Worm (Caenorhabditis elegans) whole organism, young adult: ENCODE measurements around the gene spp-12.

Source experiments
- C17E4.6 ChIP-seq: fragments of 200-800 bp; sonication (Bioruptor generic); IDR thresholded peaks from 2 replicates; pipeline ENCODE4 v1.3.6; 2022; ENCODE audit warnings: missing genetic modification reagents, missing genetic modification characterization, missing compliant biosample characterization
- akir-1 ChIP-seq: fragments of 200-800 bp; sonication (Bioruptor generic); optimal IDR thresholded peaks from 2 replicates; lab custom pipeline; 2018; ENCODE audit warnings: mild to moderate bottlenecking, missing genetic modification characterization, moderate library complexity, missing compliant biosample characterization
- attf-3 ChIP-seq: fragments of 200-800 bp; sonication (Bioruptor generic); conservative IDR thresholded peaks from 2 replicates; pipeline ENCODE4 v1.3.6; 2022; ENCODE audit warnings: missing genetic modification reagents, missing genetic modification characterization, missing compliant biosample characterization
- ceh-40 ChIP-seq: fragments of 200-800 bp; sonication (Bioruptor generic); IDR thresholded peaks from 2 replicates; pipeline ENCODE4 v1.3.6; 2022; ENCODE audit warnings: missing genetic modification characterization, missing compliant biosample characterization
- egl-44 ChIP-seq: fragments of 200-800 bp; sonication (Bioruptor generic); IDR thresholded peaks from 2 replicates; pipeline ENCODE4 v1.3.6; 2022; ENCODE audit warnings: missing genetic modification reagents, missing genetic modification characterization, missing compliant biosample characterization
- lin-54 ChIP-seq: fragments of 200-800 bp; sonication (Bioruptor generic); optimal IDR thresholded peaks from 2 replicates; lab custom pipeline; 2018; ENCODE audit warnings: mild to moderate bottlenecking, missing genetic modification characterization, missing compliant biosample characterization
- pha-4 ChIP-seq: fragments of 150-350 bp; sonication (generic microtip); optimal IDR thresholded peaks from 2 replicates; lab custom pipeline; 2014; ENCODE audit warnings: missing biosample characterization, missing genetic modification reagents, missing genetic modification characterization
- sea-2 ChIP-seq: fragments of 200-800 bp; sonication (Bioruptor generic); IDR thresholded peaks from 2 replicates; pipeline ENCODE4 v1.3.6; 2022; ENCODE audit warnings: missing genetic modification characterization, missing compliant biosample characterization
- snpc-4 ChIP-seq, 5 experiments: fragments of 150-350 bp in 1 of 5; sonication (generic microtip) in 4 of 5; optimal IDR thresholded peaks; 2 replicates each; lab custom pipeline; 2014 to 2018; ENCODE audit warnings: missing genetic modification characterization in 5 of 5, missing biosample characterization in 3 of 5, antibody characterized with exemption in 2 of 5, mild to moderate bottlenecking in 2 of 5, missing compliant biosample characterization in 2 of 5, missing genotype in 2 of 5, moderate library complexity in 2 of 5, missing genetic modification reagents in 1 of 5
- unc-130 ChIP-seq: sonication (generic microtip); optimal IDR thresholded peaks from 2 replicates; lab custom pipeline; 2016; ENCODE audit warnings: missing genetic modification reagents, missing genetic modification characterization, missing compliant biosample characterization

DNA sequence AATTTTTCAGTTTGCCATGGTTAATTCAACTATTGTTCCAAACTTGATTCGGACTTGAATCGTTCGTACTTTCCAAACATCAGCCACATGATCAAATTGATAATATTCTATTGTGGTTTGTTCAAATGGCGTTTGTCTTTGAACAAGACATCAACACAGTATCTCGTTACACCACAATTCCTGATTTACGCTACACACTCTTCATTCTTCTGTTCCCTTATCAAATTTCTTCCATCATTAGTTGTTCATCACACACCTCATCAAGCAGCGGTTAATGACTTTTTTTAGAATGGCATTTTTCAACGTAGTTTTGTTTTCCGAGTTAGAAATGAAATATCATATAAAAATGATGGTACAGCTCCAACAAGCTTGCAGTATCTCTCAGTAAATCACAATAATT lies 11.4 kb upstream of the spp-12 start:
- TF ChIP-seq ceh-40 (GFP tag; lab: Robert Waterston, UW) = no peak
- TF ChIP-seq pha-4 (tag; lab: Kevin White, UChicago) = no peak
- TF ChIP-seq lin-54 = no peak
- TF ChIP-seq attf-3 = no peak
- no peak for TF ChIP-seq egl-44 (GFP tag; lab: Robert Waterston, UW)
- TF ChIP-seq unc-130 (GFP tag; lab: Kevin White, UChicago) = no peak
- no peak for TF ChIP-seq sea-2 (GFP tag; lab: Robert Waterston, UW)
- TF ChIP-seq snpc-4 (GFP tag; optimal IDR thresholded peaks at IDR 0.05; lab: Kevin White, UChicago) = no peak
- no peak for TF ChIP-seq snpc-4 (tag; optimal IDR thresholded peaks at IDR 0.05; lab: Kevin White, UChicago)
- TF ChIP-seq akir-1 = no peak
- TF ChIP-seq C17E4.6 = no peak
